Fruit fly (Drosophila melanogaster): Measurements from ENCODE around the gene Pi3K92E.

The Pi3K92E gene

DNA sequence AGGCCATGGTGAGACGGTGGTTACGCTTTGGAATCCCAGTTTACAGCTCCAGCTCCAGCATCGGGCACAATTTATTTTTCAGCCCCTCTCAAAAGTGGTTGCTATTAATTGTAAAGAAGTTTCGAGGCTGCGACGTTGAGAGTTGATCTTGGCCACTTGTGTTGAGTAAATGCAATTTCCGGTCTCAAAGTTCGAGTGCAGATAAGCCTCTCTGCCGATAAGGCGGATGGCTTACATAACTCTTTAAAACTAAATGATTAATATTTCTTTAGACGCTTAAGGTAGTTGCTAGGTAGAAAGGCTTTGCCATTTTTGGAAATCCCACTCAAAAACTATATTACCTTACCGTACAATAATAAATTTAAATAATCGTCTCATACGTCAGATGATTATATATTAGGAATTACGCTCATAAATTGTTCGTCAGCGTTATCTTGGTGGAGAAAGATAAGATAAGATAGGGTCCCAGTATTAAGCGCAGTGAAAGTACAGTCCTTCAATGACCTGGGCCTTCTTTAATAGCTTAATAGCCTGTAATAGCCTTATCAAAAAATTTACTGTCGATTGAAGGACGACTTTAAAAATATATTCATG, 28.9 kb downstream of the Pi3K92E start:
- no peak for TF ChIP-seq psq (GFP tag; optimal IDR thresholded peaks at IDR 0.05)
- no peak for TF ChIP-seq ey (GFP tag; optimal IDR thresholded peaks at IDR 0.05)
- TF ChIP-seq brk (GFP tag; optimal IDR thresholded peaks at IDR 0.05) = no peak
- no peak for TF ChIP-seq lola (GFP tag; optimal IDR thresholded peaks at IDR 0.05)
- TF ChIP-seq sage (GFP tag; optimal IDR thresholded peaks at IDR 0.05) = no peak
- no peak for TF ChIP-seq CG9705 (GFP tag; optimal IDR thresholded peaks at IDR 0.05)
- no peak for TF ChIP-seq fru (GFP tag; optimal IDR thresholded peaks at IDR 0.05)

DNA sequence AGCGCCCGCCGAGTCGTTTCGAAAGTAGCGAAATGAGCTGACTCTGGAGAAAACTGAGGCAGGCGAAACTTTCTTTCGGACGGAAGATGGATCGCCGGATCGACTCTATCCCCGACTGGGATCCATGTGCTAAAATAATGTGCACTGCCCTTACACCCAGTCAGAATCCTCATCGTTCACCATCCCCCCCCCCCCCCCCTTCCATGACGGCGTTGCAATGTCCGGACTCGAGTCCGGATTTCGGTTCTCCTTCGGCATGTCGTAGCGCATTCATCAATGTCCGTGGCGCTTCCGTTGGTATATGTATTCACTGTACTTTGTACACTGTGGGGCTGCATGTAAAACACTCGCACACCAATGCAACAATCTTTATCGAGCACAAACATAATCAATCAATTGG, 29.5 kb downstream of the Pi3K92E start:
- TF ChIP-seq dsf (GFP tag; optimal IDR thresholded peaks at IDR 0.05; ENCODE audit: borderline replicate concordance) (no peak), Rel (GFP tag; optimal IDR thresholded peaks at IDR 0.05) (no peak), Rel (tag; optimal IDR thresholded peaks at IDR 0.05) (no peak), Dfd (GFP tag; optimal IDR thresholded peaks at IDR 0.05) (peak; percentile 92), Vsx2 (GFP tag; optimal IDR thresholded peaks at IDR 0.05; ENCODE audit: partially characterized antibody) (no peak), brk (GFP tag; optimal IDR thresholded peaks at IDR 0.05) (no peak)

DNA sequence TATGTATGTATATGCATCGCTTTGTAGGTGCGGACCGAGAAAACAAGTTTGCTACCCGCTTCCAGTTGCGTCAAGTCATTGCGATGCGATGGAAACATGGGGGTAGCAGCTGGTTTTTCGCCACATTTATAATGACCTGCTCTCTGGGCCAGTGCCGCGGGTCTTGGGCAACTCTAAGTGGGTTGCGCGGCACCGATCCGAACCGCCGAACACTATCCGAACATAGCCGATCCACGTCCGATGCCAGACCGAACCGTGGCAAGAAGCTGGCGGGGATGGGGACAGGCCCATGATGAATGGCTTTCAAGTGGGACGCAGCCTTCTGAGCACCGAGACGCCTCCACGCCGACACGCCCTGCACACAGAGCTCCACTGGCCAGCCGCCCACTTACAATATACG, 30.5 kb downstream of the Pi3K92E start:
- TF ChIP-seq br (GFP tag; optimal IDR thresholded peaks at IDR 0.05) (no peak), sage (GFP tag; optimal IDR thresholded peaks at IDR 0.05) (no peak)

DNA sequence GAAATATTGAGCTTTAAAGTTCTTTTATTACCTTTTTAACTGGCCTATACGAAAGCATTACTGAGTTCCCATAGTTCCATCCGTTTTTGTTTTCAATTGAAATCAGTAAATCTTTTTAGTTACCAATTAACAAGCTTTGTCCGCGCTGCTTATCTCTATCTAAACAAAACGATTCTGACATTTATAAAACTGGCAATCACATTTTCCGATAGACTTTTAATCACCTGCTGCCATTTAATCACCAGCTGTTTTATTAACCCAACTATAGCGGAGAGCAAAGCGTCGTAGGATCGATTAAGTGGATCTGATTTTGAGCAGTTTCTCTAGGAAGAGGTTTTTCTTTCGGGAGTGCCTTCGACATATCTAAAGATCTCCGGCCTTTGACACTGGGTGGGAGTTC, 31.9 kb downstream of the Pi3K92E start:
- TF ChIP-seq Vsx2 (GFP tag; optimal IDR thresholded peaks at IDR 0.05; ENCODE audit: partially characterized antibody) (no peak), rgr (GFP tag; optimal IDR thresholded peaks at IDR 0.05) (no peak), OdsH (GFP tag; optimal IDR thresholded peaks at IDR 0.05) (no peak), ey (GFP tag; optimal IDR thresholded peaks at IDR 0.05) (no peak), fru (GFP tag; optimal IDR thresholded peaks at IDR 0.05) (no peak), HLH106 (tag; optimal IDR thresholded peaks at IDR 0.05) (no peak), sv (GFP tag; optimal IDR thresholded peaks at IDR 0.05) (no peak), CrebA (GFP tag; optimal IDR thresholded peaks at IDR 0.05; ENCODE audit: borderline replicate concordance) (no peak), Dif (GFP tag; optimal IDR thresholded peaks at IDR 0.05; ENCODE audit: partially characterized antibody) (no peak), jim (GFP tag; optimal IDR thresholded peaks at IDR 0.05) (no peak), Rel (GFP tag; optimal IDR thresholded peaks at IDR 0.05) (no peak), Rel (tag; optimal IDR thresholded peaks at IDR 0.05) (no peak)

DNA sequence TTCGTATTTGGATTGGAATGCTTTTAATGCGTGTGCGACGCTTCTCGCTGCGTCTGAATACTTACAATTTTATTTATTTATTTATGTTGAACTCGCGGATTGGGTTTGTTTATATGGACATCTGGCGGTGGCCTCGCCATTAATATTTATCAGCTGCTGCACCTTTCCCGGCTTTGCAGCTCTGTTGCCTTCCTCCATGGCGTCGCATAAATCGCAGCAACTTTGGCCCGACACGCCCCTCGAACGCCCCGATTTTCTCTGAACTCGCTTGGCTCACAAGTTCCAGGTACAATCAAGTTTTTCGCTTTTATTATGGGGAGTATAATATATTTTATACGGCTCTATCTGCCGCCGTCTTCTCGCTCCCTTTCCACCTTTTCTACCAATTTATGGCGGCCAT, 34.4 kb downstream of the Pi3K92E start:
- TF ChIP-seq sv (GFP tag; optimal IDR thresholded peaks at IDR 0.05) (no peak), Abd-B (GFP tag; optimal IDR thresholded peaks at IDR 0.05) (no peak), psq (GFP tag; optimal IDR thresholded peaks at IDR 0.05) (no peak), Mio (GFP tag; optimal IDR thresholded peaks at IDR 0.05) (no peak), CG9705 (GFP tag; optimal IDR thresholded peaks at IDR 0.05) (no peak), Sp1 (GFP tag; optimal IDR thresholded peaks at IDR 0.05) (no peak), br (GFP tag; optimal IDR thresholded peaks at IDR 0.05) (no peak), brk (GFP tag; optimal IDR thresholded peaks at IDR 0.05) (no peak)

DNA sequence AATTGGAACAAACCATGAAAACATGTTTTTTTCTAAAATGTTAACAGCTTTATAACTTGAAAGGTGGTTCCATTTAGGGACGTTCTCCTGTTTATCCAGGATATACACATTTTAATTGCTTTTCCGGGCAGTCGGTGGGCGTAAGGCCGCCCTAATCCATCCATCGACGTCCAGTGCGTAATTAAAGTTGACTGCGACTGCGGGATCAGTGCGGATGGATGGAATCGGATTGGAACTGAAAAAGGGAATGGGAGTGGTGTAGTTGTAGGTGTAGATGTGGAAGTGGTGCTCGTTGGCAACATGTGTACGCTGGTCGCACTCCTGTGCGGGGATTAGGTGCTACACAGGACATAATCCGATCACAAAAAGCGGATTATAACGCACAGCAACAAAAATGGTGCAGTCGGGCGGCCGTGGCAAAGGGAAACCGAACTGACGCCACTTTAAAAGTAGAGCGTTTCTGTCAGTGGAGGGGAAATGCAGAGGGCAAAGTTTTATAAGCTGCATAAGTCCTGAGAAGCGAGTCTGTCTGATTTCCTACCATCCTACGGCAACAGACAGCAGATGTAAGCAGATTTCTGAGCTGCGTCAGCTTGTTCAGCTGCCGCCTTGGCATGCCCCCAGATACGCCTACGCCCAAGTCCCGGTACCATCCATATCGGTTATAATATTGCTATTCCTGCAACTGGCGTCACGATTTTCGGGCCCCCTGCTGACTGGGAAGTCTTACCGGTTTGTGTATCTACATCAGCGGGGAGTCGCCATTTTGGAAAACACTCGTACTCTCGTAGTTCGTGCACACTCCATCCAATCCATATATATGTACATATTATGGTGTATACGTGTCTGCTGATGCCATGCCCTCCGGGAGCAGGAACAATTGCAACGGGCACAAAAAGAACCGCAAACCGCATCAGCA, 36.9 kb downstream of the Pi3K92E start:
- no peak for TF ChIP-seq dsf (GFP tag; optimal IDR thresholded peaks at IDR 0.05; ENCODE audit: borderline replicate concordance)

DNA sequence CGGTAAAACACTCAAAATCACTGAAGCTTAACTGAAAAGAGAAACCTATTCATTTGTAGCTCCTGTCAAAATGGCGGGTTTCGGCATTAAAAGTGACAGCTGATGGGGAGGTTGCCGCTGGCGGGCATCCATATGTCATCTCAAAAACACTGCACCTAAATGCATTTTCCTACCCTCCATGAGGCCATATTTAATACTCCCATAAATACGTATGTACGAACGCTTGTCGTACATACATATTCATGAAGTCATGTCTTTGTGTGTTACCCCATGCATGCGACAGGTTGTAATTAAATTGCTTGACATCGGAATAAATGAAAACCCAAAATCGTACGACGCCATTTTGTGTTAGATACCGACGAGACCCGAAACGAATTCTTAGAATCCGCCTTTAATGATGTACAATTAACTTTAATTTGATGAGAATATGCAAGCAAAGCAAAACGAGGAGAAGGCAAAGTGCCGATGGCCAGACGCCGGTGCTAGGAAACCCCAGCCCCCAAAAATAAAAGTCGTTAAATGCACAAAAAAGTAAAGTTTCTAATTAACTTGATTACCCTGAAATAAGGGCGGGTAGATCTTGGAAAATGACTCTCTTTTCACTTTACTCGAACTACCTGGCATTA, 38.1 kb downstream of the Pi3K92E start:
- TF ChIP-seq psq (GFP tag; optimal IDR thresholded peaks at IDR 0.05) (no peak), Hnf4 (GFP tag; optimal IDR thresholded peaks at IDR 0.05) (no peak), N (GFP tag; optimal IDR thresholded peaks at IDR 0.05) (no peak), foxo (GFP tag; optimal IDR thresholded peaks at IDR 0.05) (no peak)

Data from whole organism, wandering third instar larva.